Fruit fly (Drosophila melanogaster) whole organism, wandering third instar larva: ENCODE results near the gene CG32986.

Source experiments
- CG32264 ChIP-seq: fragments of 200-800 bp; sonication (Bioruptor generic); optimal IDR thresholded peaks from 2 replicates; lab custom pipeline; 2016; ENCODE audit warnings: missing biosample characterization, missing genetic modification characterization
- Dfd ChIP-seq: fragments of >200 bp; optimal IDR thresholded peaks from 2 replicates; lab custom pipeline; 2017; ENCODE audit warnings: missing biosample characterization, missing genetic modification characterization
- Hnf4 ChIP-seq: fragments of 200-800 bp; sonication (Bioruptor generic); optimal IDR thresholded peaks from 2 replicates; lab custom pipeline; 2016; ENCODE audit warnings: missing biosample characterization, mild to moderate bottlenecking, missing genetic modification characterization
- Hr78 ChIP-seq: fragments of >200 bp; optimal IDR thresholded peaks from 2 replicates; lab custom pipeline; 2017; ENCODE audit warnings: missing biosample characterization, missing genetic modification characterization
- N ChIP-seq: fragments of >200 bp; optimal IDR thresholded peaks from 2 replicates; lab custom pipeline; 2018; ENCODE audit warnings: missing biosample characterization, missing external identifiers, missing genetic modification characterization
- Sp1 ChIP-seq: fragments of 200-800 bp; sonication (Bioruptor generic); optimal IDR thresholded peaks from 3 replicates; lab custom pipeline; 2019; ENCODE audit warnings: missing biosample characterization, mild to moderate bottlenecking, missing genetic modification characterization, moderate library complexity
- br ChIP-seq: fragments of 200-800 bp; sonication (Bioruptor generic); optimal IDR thresholded peaks from 2 replicates; lab custom pipeline; 2016; ENCODE audit warnings: missing biosample characterization, missing genetic modification characterization
- dl ChIP-seq, 2 experiments: fragments of 175-275, 200-275 bp in 1 of 2; fragments of 200-275 bp in 1 of 2; sonication (Bioruptor generic); optimal IDR thresholded peaks; lab custom pipeline; 2018; ENCODE audit warnings: mild to moderate bottlenecking in 2 of 2, missing biosample characterization in 2 of 2, missing genetic modification characterization in 2 of 2, moderate library complexity in 2 of 2; ENCODE audit not compliant: partially characterized antibody in 2 of 2, insufficient read depth in 1 of 2
- dmrt93B ChIP-seq: fragments of 200-800 bp; sonication (Bioruptor generic); optimal IDR thresholded peaks from 2 replicates; lab custom pipeline; 2018; ENCODE audit warnings: missing biosample characterization, mild to moderate bottlenecking, missing genetic modification characterization
- fru ChIP-seq: fragments of 200-800 bp; sonication (Bioruptor generic); optimal IDR thresholded peaks from 3 replicates; lab custom pipeline; 2016; ENCODE audit warnings: missing biosample characterization, mild to moderate bottlenecking, missing genetic modification characterization
- h ChIP-seq: fragments of 200-800 bp; sonication (Bioruptor generic); optimal IDR thresholded peaks from 3 replicates; lab custom pipeline; 2016; ENCODE audit warnings: missing biosample characterization, mild to moderate bottlenecking, missing genetic modification characterization
- pan ChIP-seq: fragments of >200 bp; optimal IDR thresholded peaks from 2 replicates; lab custom pipeline; 2017
- psq ChIP-seq: fragments of 200-800 bp; sonication (Bioruptor generic); optimal IDR thresholded peaks from 3 replicates; lab custom pipeline; 2017; ENCODE audit warnings: missing biosample characterization, mild to moderate bottlenecking, missing genetic modification characterization, moderate library complexity
- usp ChIP-seq: fragments of >200 bp; optimal IDR thresholded peaks from 2 replicates; lab custom pipeline; 2017; ENCODE audit warnings: missing biosample characterization, missing genetic modification characterization

DNA sequence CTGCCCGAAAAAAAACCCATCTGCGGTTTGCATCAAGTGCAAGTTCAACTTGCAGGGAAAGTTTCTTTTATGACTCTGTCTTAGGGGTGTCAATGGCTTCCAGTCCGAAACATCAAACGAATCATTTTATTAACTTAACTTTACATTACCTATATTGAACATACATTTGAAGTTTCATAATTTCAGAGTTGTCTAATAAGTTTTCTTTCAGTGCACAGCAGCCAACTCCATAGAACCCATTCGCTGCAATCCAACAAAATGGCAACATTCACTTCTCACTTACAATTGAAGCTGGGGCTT is 20.4 kb upstream of the CG32986 start:
- TF ChIP-seq Sp1 (GFP tag; lab: Kevin White, UChicago) (no peak), Hnf4 (GFP tag; lab: Kevin White, UChicago) (no peak), CG32264 (GFP tag; lab: Kevin White, UChicago) (no peak), br (GFP tag; lab: Kevin White, UChicago) (no peak), pan (lab: Kevin White, UChicago) (no peak), dmrt93B (GFP tag; lab: Kevin White, UChicago) (no peak), fru (no peak), usp (GFP tag; lab: Kevin White, UChicago) (no peak), psq (GFP tag; lab: Kevin White, UChicago) (no peak), dl (GFP tag; optimal IDR thresholded peaks at IDR 0.05; lab: Kevin White, UChicago; ENCODE audit: insufficient read depth in 1 of 2, partially characterized antibody in 2 of 2) (no peak), h (GFP tag; lab: Kevin White, UChicago) (no peak), Hr78 (GFP tag; lab: Kevin White, UChicago) (no peak), Dfd (GFP tag; lab: Kevin White, UChicago) (no peak), N (GFP tag; lab: Kevin White, UChicago) (no peak)
